Worm (Caenorhabditis elegans) whole organism, L4 larva: Measurements from ENCODE around the gene ttr-59.
A peak's percentile ranks its signal among the peaks of the same experiment; 100 is the strongest.

Experiments used
- F37D6.2 ChIP-seq: sonication (generic microtip); optimal IDR thresholded peaks from 2 replicates; lab custom pipeline; 2016; ENCODE audit warnings: mild to moderate bottlenecking, missing genetic modification characterization, missing compliant biosample characterization
- F49E8.2 ChIP-seq: sonication (generic microtip); optimal IDR thresholded peaks from 2 replicates; lab custom pipeline; 2016; ENCODE audit warnings: missing compliant biosample characterization, mild to moderate bottlenecking, missing genetic modification characterization, borderline replicate concordance
- T20F7.1 ChIP-seq: fragments of 200-800 bp; sonication (Bioruptor generic); optimal IDR thresholded peaks from 2 replicates; lab custom pipeline; 2018; ENCODE audit warnings: mild to moderate bottlenecking, missing genetic modification characterization, missing compliant biosample characterization
- Y75B8A.6 ChIP-seq: fragments of 200-800 bp; sonication (Bioruptor generic); IDR thresholded peaks from 2 replicates; pipeline ENCODE4 v1.3.6; 2022; ENCODE audit warnings: missing genetic modification reagents, missing genetic modification characterization, missing compliant biosample characterization
- ZK546.5 ChIP-seq, 2 experiments: sonication (generic microtip); optimal IDR thresholded peaks; 2 replicates each; lab custom pipeline; 2017; ENCODE audit warnings: missing biosample characterization in 2 of 2, missing genetic modification characterization in 2 of 2
- arid-1 ChIP-seq: fragments of 200-800 bp; sonication (Bioruptor generic); conservative IDR thresholded peaks from 2 replicates; pipeline ENCODE4 v1.3.6; 2022; ENCODE audit warnings: missing genetic modification reagents, missing genetic modification characterization, missing compliant biosample characterization
- attf-4 ChIP-seq: sonication (generic microtip); optimal IDR thresholded peaks from 3 replicates; lab custom pipeline; 2017; ENCODE audit warnings: missing biosample characterization, missing genetic modification characterization
- ceh-32 ChIP-seq: sonication (generic microtip); optimal IDR thresholded peaks from 2 replicates; lab custom pipeline; 2016; ENCODE audit warnings: mild to moderate bottlenecking, missing genetic modification characterization, missing compliant biosample characterization; ENCODE audit not compliant: poor library complexity
- daf-12 ChIP-seq: fragments of 150-350 bp; optimal IDR thresholded peaks from 2 replicates; lab custom pipeline; 2014; ENCODE audit warnings: missing biosample characterization, missing genetic modification reagents, missing genetic modification characterization
- daf-16 ChIP-seq, 3 experiments: sonication (generic microtip); optimal IDR thresholded peaks; 2 replicates each; lab custom pipeline; 2016 to 2017; ENCODE audit warnings: missing genetic modification characterization in 3 of 3, missing genetic modification reagents in 3 of 3, mild to moderate bottlenecking in 2 of 3, missing compliant biosample characterization in 2 of 3, missing biosample characterization in 1 of 3, moderate library complexity in 1 of 3
- daf-19 ChIP-seq: fragments of 200-800 bp; sonication (Bioruptor generic); conservative IDR thresholded peaks from 2 replicates; pipeline ENCODE4 v1.3.6; 2022; ENCODE audit warnings: missing genetic modification characterization, missing compliant biosample characterization
- dmd-6 ChIP-seq: fragments of 200-800 bp; sonication (Bioruptor generic); IDR thresholded peaks from 2 replicates; pipeline ENCODE4 v1.3.6; 2022; ENCODE audit warnings: missing genetic modification reagents, missing genetic modification characterization, missing compliant biosample characterization
- dmd-9 ChIP-seq: fragments of 200-800 bp; sonication (Bioruptor generic); IDR thresholded peaks from 2 replicates; pipeline ENCODE4 v1.3.6; 2022; ENCODE audit warnings: missing genetic modification reagents, missing genetic modification characterization, missing compliant biosample characterization
- dve-1 ChIP-seq: sonication (generic microtip); optimal IDR thresholded peaks from 2 replicates; lab custom pipeline; 2017; ENCODE audit warnings: antibody characterized with exemption, mild to moderate bottlenecking, missing genetic modification characterization, missing compliant biosample characterization; ENCODE audit not compliant: insufficient read depth
- egl-43 ChIP-seq: fragments of 200-800 bp; sonication (Bioruptor generic); IDR thresholded peaks from 2 replicates; pipeline ENCODE4 v1.3.6; 2022; ENCODE audit warnings: missing genetic modification reagents, missing genetic modification characterization, missing compliant biosample characterization
- hlh-11 ChIP-seq: fragments of 200-800 bp; sonication (Bioruptor generic); optimal IDR thresholded peaks from 2 replicates; lab custom pipeline; 2018; ENCODE audit warnings: mild to moderate bottlenecking, missing genetic modification characterization, missing compliant biosample characterization
- hlh-30 ChIP-seq: sonication (generic microtip); optimal IDR thresholded peaks from 2 replicates; lab custom pipeline; 2017; ENCODE audit warnings: antibody characterized with exemption, mild to moderate bottlenecking, missing genetic modification characterization, missing compliant biosample characterization; ENCODE audit not compliant: insufficient read depth
- hmg-1.1 ChIP-seq: fragments of 200-800 bp; sonication (Bioruptor generic); IDR thresholded peaks from 2 replicates; pipeline ENCODE4 v1.3.6; 2022; ENCODE audit warnings: missing genetic modification reagents, missing genetic modification characterization, missing compliant biosample characterization
- madf-9 ChIP-seq: fragments of 200-800 bp; sonication (Bioruptor generic); conservative IDR thresholded peaks from 2 replicates; pipeline ENCODE4 v1.3.6; 2022; ENCODE audit warnings: missing genetic modification reagents, missing genetic modification characterization, missing compliant biosample characterization
- mep-1 ChIP-seq: fragments of 150-350 bp; sonication (generic microtip); optimal IDR thresholded peaks from 3 replicates; lab custom pipeline; 2014; ENCODE audit warnings: missing biosample characterization, missing genetic modification characterization
- mxl-2 ChIP-seq: fragments of 200-800 bp; sonication (Bioruptor generic); conservative IDR thresholded peaks from 2 replicates; pipeline ENCODE4 v1.3.6; 2022; ENCODE audit warnings: missing genetic modification reagents, missing genetic modification characterization, missing compliant biosample characterization
- mxl-3 ChIP-seq: fragments of 200-800 bp; sonication (Bioruptor generic); optimal IDR thresholded peaks from 2 replicates; lab custom pipeline; 2018; ENCODE audit warnings: mild to moderate bottlenecking, missing genetic modification characterization, missing compliant biosample characterization
- nhr-102 ChIP-seq: sonication (generic microtip); optimal IDR thresholded peaks from 2 replicates; lab custom pipeline; 2016; ENCODE audit warnings: mild to moderate bottlenecking, missing genetic modification characterization, moderate library complexity, missing compliant biosample characterization
- nhr-41 ChIP-seq: fragments of 200-800 bp; sonication (Bioruptor generic); IDR thresholded peaks from 2 replicates; pipeline ENCODE4 v1.3.6; 2022; ENCODE audit warnings: missing genetic modification reagents, missing genetic modification characterization, missing compliant biosample characterization
- nhr-42 ChIP-seq: fragments of 200-800 bp; sonication (Bioruptor generic); IDR thresholded peaks from 2 replicates; pipeline ENCODE4 v1.3.6; 2022; ENCODE audit warnings: missing genetic modification characterization, missing compliant biosample characterization
- nhr-77 ChIP-seq: fragments of 150-350 bp; optimal IDR thresholded peaks from 2 replicates; lab custom pipeline; 2014; ENCODE audit warnings: missing biosample characterization, missing genetic modification characterization
- pqm-1 ChIP-seq: sonication (generic microtip); optimal IDR thresholded peaks from 2 replicates; lab custom pipeline; 2017; ENCODE audit warnings: missing biosample characterization, missing genetic modification characterization
- rbr-2 ChIP-seq: sonication (generic microtip); optimal IDR thresholded peaks from 2 replicates; lab custom pipeline; 2016; ENCODE audit warnings: missing genotype, missing genetic modification characterization, missing compliant biosample characterization
- set-16 ChIP-seq: fragments of 200-800 bp; sonication (Bioruptor generic); IDR thresholded peaks from 2 replicates; pipeline ENCODE4 v1.3.6; 2022; ENCODE audit warnings: missing genetic modification reagents, missing genetic modification characterization, missing compliant biosample characterization
- snpc-1.2 ChIP-seq: fragments of 200-800 bp; sonication (Bioruptor generic); IDR thresholded peaks from 2 replicates; pipeline ENCODE4 v1.3.6; 2022; ENCODE audit warnings: missing genetic modification reagents, missing genetic modification characterization, missing compliant biosample characterization
- spr-3 ChIP-seq: fragments of 200-800 bp; sonication (Bioruptor generic); optimal IDR thresholded peaks from 2 replicates; lab custom pipeline; 2018; ENCODE audit warnings: mild to moderate bottlenecking, missing genetic modification characterization, missing compliant biosample characterization
- unc-62 ChIP-seq, 3 experiments: fragments of 150-350 bp in 1 of 3; sonication (generic microtip); optimal IDR thresholded peaks in 2 of 3; peaks in 1 of 3; 1 replicate in 1 of 3; 2 replicates in 2 of 3; lab custom pipeline; 2014 to 2017; ENCODE audit warnings: missing biosample characterization in 3 of 3, missing genetic modification characterization in 3 of 3, missing genetic modification reagents in 3 of 3, missing genotype in 1 of 3
- zfp-3 ChIP-seq: fragments of 200-800 bp; sonication (Bioruptor generic); conservative IDR thresholded peaks from 2 replicates; pipeline ENCODE4 v1.3.6; 2022; ENCODE audit warnings: missing genetic modification reagents, missing genetic modification characterization, missing compliant biosample characterization
- ztf-11 ChIP-seq: fragments of 150-350 bp; optimal IDR thresholded peaks from 2 replicates; lab custom pipeline; 2014; ENCODE audit warnings: missing biosample characterization, missing genetic modification characterization
- ztf-7 ChIP-seq: fragments of 150-350 bp; optimal IDR thresholded peaks from 2 replicates; lab custom pipeline; 2014; ENCODE audit warnings: missing biosample characterization, missing genetic modification characterization

The ttr-59 gene

DNA sequence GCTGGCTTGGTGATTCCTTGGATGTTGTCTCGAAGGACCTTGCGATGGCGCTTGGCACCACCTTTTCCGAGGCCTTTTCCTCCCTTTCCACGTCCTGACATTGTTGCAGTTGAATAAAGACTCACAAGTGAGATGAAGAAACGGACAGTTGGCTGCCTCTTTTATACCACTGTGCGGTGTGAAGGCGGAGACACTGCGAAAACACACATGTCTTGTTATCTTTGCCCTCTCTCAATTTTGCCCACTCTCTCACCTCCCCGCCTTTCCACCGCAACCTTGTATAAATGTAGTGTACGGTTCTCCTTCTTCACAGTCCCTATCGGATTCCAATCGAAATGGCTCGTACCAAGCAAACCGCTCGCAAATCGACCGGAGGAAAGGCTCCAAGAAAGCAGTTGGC, 19.8 kb upstream of the ttr-59 start, which contains the start of the genes his-38 and his-40:
his-38 (minus strand) TSS at position 101 of the 400 bp plus-strand sequence.
his-40 (plus strand) TSS at position 336 of the 400 bp plus-strand sequence.
- TF ChIP-seq nhr-42 (no peak), spr-3 (GFP tag; lab: Kevin White, UChicago) (no peak), daf-16 (GFP tag; optimal IDR thresholded peaks at IDR 0.05; lab: Kevin White, UChicago) (no peak), daf-16 (tag; optimal IDR thresholded peaks at IDR 0.05; lab: Kevin White, UChicago) (peak; percentile 22), nhr-77 (tag; lab: Kevin White, UChicago) (no peak), nhr-102 (tag; lab: Kevin White, UChicago) (no peak), ztf-7 (tag; lab: Kevin White, UChicago) (no peak)

DNA sequence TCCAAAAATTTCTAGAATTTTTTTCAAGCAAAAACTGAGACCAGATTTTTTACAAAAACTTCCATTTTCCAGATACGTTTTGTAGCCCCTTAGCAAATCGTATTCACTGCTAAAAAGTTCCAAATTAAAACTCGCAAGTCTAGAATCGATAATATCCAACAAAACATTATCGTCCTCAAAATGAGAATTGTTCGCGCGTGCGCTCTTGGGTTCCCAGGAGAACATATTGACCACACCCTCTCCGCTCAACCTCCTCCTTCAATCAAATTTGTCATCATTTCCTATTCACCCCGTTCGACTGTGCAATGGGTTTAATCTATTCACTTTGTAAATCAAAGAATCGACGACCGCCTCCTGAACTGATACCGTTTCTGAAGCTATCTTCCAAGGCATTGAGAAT, 17.7 kb upstream of the ttr-59 start:
- TF ChIP-seq ceh-32 (tag; lab: Kevin White, UChicago) (no peak), F37D6.2 (tag; lab: Kevin White, UChicago) (no peak), mxl-2 (GFP tag; lab: Robert Waterston, UW) (no peak), hlh-30 (tag; lab: Kevin White, UChicago) (no peak), zfp-3 (no peak), Y75B8A.6 (GFP tag; lab: Robert Waterston, UW) (no peak), snpc-1.2 (no peak), T20F7.1 (GFP tag; lab: Kevin White, UChicago) (no peak), egl-43 (GFP tag; lab: Robert Waterston, UW) (no peak), dmd-9 (GFP tag; lab: Robert Waterston, UW) (no peak), daf-19 (GFP tag; lab: Robert Waterston, UW) (no peak), set-16 (GFP tag; lab: Robert Waterston, UW) (no peak), rbr-2 (tag; lab: Kevin White, UChicago) (no peak), ZK546.5 (tag; optimal IDR thresholded peaks at IDR 0.05; lab: Kevin White, UChicago) (no peak), mxl-3 (no peak), ztf-11 (tag; lab: Kevin White, UChicago) (no peak), unc-62 (GFP tag; optimal IDR thresholded peaks at IDR 0.05 in 1 of 2; lab: Kevin White, UChicago) (no peak), unc-62 (tag; optimal IDR thresholded peaks at IDR 0.05; lab: Kevin White, UChicago) (no peak), madf-9 (no peak), arid-1 (no peak)

DNA sequence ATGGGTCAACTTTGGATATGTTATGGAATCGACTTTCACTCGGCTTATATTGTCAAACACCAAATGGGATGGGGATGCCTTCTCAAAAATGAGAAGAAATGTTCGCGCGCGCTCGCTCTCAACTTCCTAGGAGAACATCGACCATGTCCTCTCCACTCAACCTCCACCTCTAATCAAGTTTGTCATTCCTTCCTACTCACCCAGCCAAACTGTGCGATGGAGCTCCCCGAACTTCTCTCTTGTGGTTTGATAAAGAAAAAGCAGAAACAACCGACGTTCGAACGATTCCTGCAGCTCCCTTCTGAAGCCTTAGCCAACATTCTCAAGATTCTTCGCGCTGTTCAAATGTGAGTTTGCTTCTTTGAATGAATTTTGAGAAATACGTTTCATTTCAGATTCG, 16.4 kb upstream of the ttr-59 start:
- TF ChIP-seq F49E8.2: no peak
- TF ChIP-seq unc-62 (GFP tag; optimal IDR thresholded peaks at IDR 0.05 in 1 of 2; lab: Kevin White, UChicago): peak in 1 of 2 experiments; percentile 93
- TF ChIP-seq unc-62 (tag; optimal IDR thresholded peaks at IDR 0.05; lab: Kevin White, UChicago): no peak
- TF ChIP-seq ceh-32 (tag; lab: Kevin White, UChicago): no peak

DNA sequence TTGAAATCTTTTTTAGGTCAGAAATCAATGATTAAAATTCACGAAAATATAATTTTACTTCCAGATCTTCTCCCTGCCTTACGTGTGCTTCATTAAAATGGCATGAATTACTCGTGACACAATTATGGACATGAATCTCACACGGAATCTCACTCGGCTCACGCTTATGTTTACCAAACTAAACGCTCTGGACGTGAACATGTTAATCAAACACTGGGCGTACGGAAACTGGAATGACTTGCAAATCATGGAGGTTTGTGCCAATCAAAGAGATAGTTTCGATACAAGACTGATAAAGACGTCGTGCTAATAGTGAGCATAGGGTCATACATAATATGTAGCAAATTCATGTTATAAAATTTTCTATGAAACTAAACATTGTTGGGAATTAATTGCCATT, 15.1 kb upstream of the ttr-59 start:
- TF ChIP-seq hmg-1.1 (GFP tag; lab: Robert Waterston, UW) (no peak), daf-16 (GFP tag; optimal IDR thresholded peaks at IDR 0.05; lab: Kevin White, UChicago) (no peak), daf-16 (tag; optimal IDR thresholded peaks at IDR 0.05; lab: Kevin White, UChicago) (peak; percentile 36), dmd-6 (peak; percentile 22; the same call in 1 of the 2 replicates), nhr-102 (tag; lab: Kevin White, UChicago) (peak; percentile 3), mep-1 (peak; percentile 20), attf-4 (no peak), hlh-11 (peak; percentile 29), pqm-1 (tag; lab: Kevin White, UChicago) (peak; percentile 25), daf-12 (tag; lab: Kevin White, UChicago) (no peak), nhr-41 (GFP tag; lab: Robert Waterston, UW) (no peak), F49E8.2 (no peak), hlh-30 (tag; lab: Kevin White, UChicago) (peak; percentile 30), dve-1 (tag; lab: Kevin White, UChicago) (peak; percentile 57)
